Fruit fly (Drosophila melanogaster) whole organism, pupa: Measurements from ENCODE around the gene Hira.

ENCODE experiments used
- CG10348 ChIP-seq: fragments of 200-800 bp; sonication (Bioruptor generic); IDR thresholded peaks from 2 replicates; pipeline ENCODE4 v1.3.6; 2022; ENCODE audit warnings: missing biosample characterization, missing genetic modification characterization
- CG12605 ChIP-seq: fragments of 200-800 bp; sonication (Bioruptor generic); IDR thresholded peaks from 2 replicates; pipeline ENCODE4 v1.3.6; 2022; ENCODE audit warnings: missing biosample characterization, missing genetic modification characterization
- CG13204 ChIP-seq: fragments of 200-800 bp; sonication (Bioruptor generic); optimal IDR thresholded peaks from 2 replicates; lab custom pipeline; 2018; ENCODE audit warnings: missing biosample characterization, mild to moderate bottlenecking, missing genetic modification characterization, moderate library complexity
- CG14655 ChIP-seq: fragments of 200-800 bp; sonication (Bioruptor generic); optimal IDR thresholded peaks from 3 replicates; lab custom pipeline; 2017; ENCODE audit warnings: mild to moderate bottlenecking, missing biosample characterization, missing genetic modification reagents, missing genetic modification characterization
- CG15710 ChIP-seq: fragments of 200-800 bp; sonication (Bioruptor generic); optimal IDR thresholded peaks from 2 replicates; lab custom pipeline; 2018; ENCODE audit warnings: missing biosample characterization, mild to moderate bottlenecking, missing genetic modification characterization, moderate library complexity
- CG17806 ChIP-seq: fragments of 200-800 bp; sonication (Bioruptor generic); optimal IDR thresholded peaks from 2 replicates; lab custom pipeline; 2018; ENCODE audit warnings: missing biosample characterization, mild to moderate bottlenecking, missing genetic modification characterization, moderate library complexity
- CG32121 ChIP-seq: fragments of 200-800 bp; sonication (Bioruptor generic); IDR thresholded peaks from 2 replicates; pipeline ENCODE4 v1.3.6; 2022; ENCODE audit warnings: missing biosample characterization, missing genetic modification characterization
- CG34367 ChIP-seq: fragments of 200-800 bp; sonication (Bioruptor generic); optimal IDR thresholded peaks from 2 replicates; lab custom pipeline; 2018; ENCODE audit warnings: missing biosample characterization, mild to moderate bottlenecking, missing genetic modification characterization
- CG4496 ChIP-seq: fragments of 200-800 bp; sonication (Bioruptor generic); IDR thresholded peaks from 3 replicates; pipeline ENCODE4 v1.3.6; 2022; ENCODE audit warnings: missing biosample characterization, missing genetic modification characterization
- CG8159 ChIP-seq: fragments of 200-800 bp; sonication (Bioruptor generic); optimal IDR thresholded peaks from 3 replicates; lab custom pipeline; 2018; ENCODE audit warnings: missing biosample characterization, mild to moderate bottlenecking, missing genetic modification characterization, moderate library complexity
- CG8301 ChIP-seq: fragments of 200-800 bp; sonication (Bioruptor generic); optimal IDR thresholded peaks from 2 replicates; lab custom pipeline; 2018; ENCODE audit warnings: missing biosample characterization, mild to moderate bottlenecking, missing genetic modification characterization
- CG9948 ChIP-seq: fragments of 200-800 bp; sonication (Bioruptor generic); optimal IDR thresholded peaks from 2 replicates; lab custom pipeline; 2018; ENCODE audit warnings: missing biosample characterization, mild to moderate bottlenecking, missing genetic modification characterization, moderate library complexity
- D1 ChIP-seq: fragments of 200-800 bp; sonication (Bioruptor generic); optimal IDR thresholded peaks from 2 replicates; lab custom pipeline; 2018; ENCODE audit warnings: missing biosample characterization, mild to moderate bottlenecking, missing genetic modification characterization, moderate library complexity
- EcR ChIP-seq: fragments of 200-800 bp; sonication (Bioruptor generic); optimal IDR thresholded peaks from 3 replicates; lab custom pipeline; 2019; ENCODE audit warnings: missing biosample characterization, missing genetic modification characterization, mild to moderate bottlenecking, moderate library complexity, missing genetic modification reagents
- Ets98B ChIP-seq: fragments of 200-800 bp; sonication (Bioruptor generic); IDR thresholded peaks from 2 replicates; pipeline ENCODE4 v1.3.6; 2022; ENCODE audit warnings: missing biosample characterization, missing genetic modification characterization
- Pif1A ChIP-seq: fragments of 200-800 bp; sonication (Bioruptor generic); optimal IDR thresholded peaks from 3 replicates; lab custom pipeline; 2016; ENCODE audit warnings: missing biosample characterization, missing genetic modification characterization
- Pif1B ChIP-seq: fragments of 200-800 bp; sonication (Bioruptor generic); optimal IDR thresholded peaks from 3 replicates; lab custom pipeline; 2016; ENCODE audit warnings: missing biosample characterization, missing genetic modification characterization
- Snoo ChIP-seq: fragments of 200-800 bp; sonication (Bioruptor generic); optimal IDR thresholded peaks from 3 replicates; lab custom pipeline; 2017; ENCODE audit warnings: missing biosample characterization, mild to moderate bottlenecking, missing genetic modification characterization, inconsistent platforms
- fd96Ca ChIP-seq: fragments of 200-800 bp; sonication (Bioruptor generic); IDR thresholded peaks from 3 replicates; pipeline ENCODE4 v1.3.6; 2022; ENCODE audit warnings: missing biosample characterization, missing genetic modification characterization
- gl ChIP-seq: fragments of 200-800 bp; sonication (Bioruptor generic); optimal IDR thresholded peaks from 2 replicates; lab custom pipeline; 2018; ENCODE audit warnings: missing biosample characterization, mild to moderate bottlenecking, missing genetic modification characterization
- rn ChIP-seq: fragments of 200-800 bp; sonication (Bioruptor generic); IDR thresholded peaks from 2 replicates; pipeline ENCODE4 v1.3.6; 2022; ENCODE audit warnings: missing biosample characterization, missing genetic modification characterization

Gene Hira

dm6 chrX:7734131-7734930, 12.4 kb downstream of the Hira start, which contains the start of the genes Pdp and Rab39:
Pdp (minus strand) TSS chrX:7734651.
Rab39 (plus strand) TSS chrX:7734923.
- no peak for TF ChIP-seq gl (tag; lab: Kevin White, UChicago)
- TF ChIP-seq fd96Ca (GFP tag; lab: Robert Waterston, UW), result peak; percentile 81
- peak; percentile 45 for TF ChIP-seq CG8301
- TF ChIP-seq CG34367 (tag; lab: Kevin White, UChicago), result peak; percentile 56
- peak; percentile 69; the same call in 1 of the 2 replicates for TF ChIP-seq CG32121 (GFP tag; lab: Robert Waterston, UW)
- peak; percentile 70 for TF ChIP-seq Snoo (tag; lab: Kevin White, UChicago)
- no peak for TF ChIP-seq CG14655
- peak; percentile 43 for TF ChIP-seq Pif1B (GFP tag; lab: Kevin White, UChicago)
- TF ChIP-seq rn (GFP tag; lab: Robert Waterston, UW), result peak; percentile 25; the same call in 1 of the 2 replicates
- peak; percentile 76 for TF ChIP-seq CG15710
- peak; percentile 68 for TF ChIP-seq Ets98B (GFP tag; lab: Robert Waterston, UW)
- peak; percentile 67; the same call in 1 of the 3 replicates for TF ChIP-seq CG4496 (GFP tag; lab: Robert Waterston, UW)
- peak; percentile 70 for TF ChIP-seq Pif1A (GFP tag; lab: Kevin White, UChicago)
- TF ChIP-seq CG8159 (tag; lab: Kevin White, UChicago), result peak; percentile 67
- no peak for TF ChIP-seq D1 (tag; lab: Kevin White, UChicago)
- no peak for TF ChIP-seq CG12605 (GFP tag; lab: Robert Waterston, UW)
- no peak for TF ChIP-seq EcR (GFP tag; lab: Kevin White, UChicago)
- TF ChIP-seq CG13204 (GFP tag; lab: Kevin White, UChicago), result no peak
- TF ChIP-seq CG17806 (tag; lab: Kevin White, UChicago), result peak; percentile 33
- TF ChIP-seq CG9948 (tag; lab: Kevin White, UChicago), result peak; percentile 57
- peak; percentile 60; the same call in 1 of the 2 replicates for TF ChIP-seq CG10348 (GFP tag; lab: Robert Waterston, UW)

dm6 chrX:7735262-7735661, 13.3 kb downstream of the Hira start:
- TF ChIP-seq gl (tag; lab: Kevin White, UChicago) (peak; percentile 58), CG34367 (tag; lab: Kevin White, UChicago) (peak; percentile 33), CG12605 (GFP tag; lab: Robert Waterston, UW) (peak; percentile 9; the same call in 1 of the 2 replicates), EcR (GFP tag; lab: Kevin White, UChicago) (peak; percentile 4), CG4496 (GFP tag; lab: Robert Waterston, UW) (0 out of 3 replicates have a peak, but pooled peaks have one; percentile 19), CG14655 (no peak), CG13204 (GFP tag; lab: Kevin White, UChicago) (no peak)

DNA sequence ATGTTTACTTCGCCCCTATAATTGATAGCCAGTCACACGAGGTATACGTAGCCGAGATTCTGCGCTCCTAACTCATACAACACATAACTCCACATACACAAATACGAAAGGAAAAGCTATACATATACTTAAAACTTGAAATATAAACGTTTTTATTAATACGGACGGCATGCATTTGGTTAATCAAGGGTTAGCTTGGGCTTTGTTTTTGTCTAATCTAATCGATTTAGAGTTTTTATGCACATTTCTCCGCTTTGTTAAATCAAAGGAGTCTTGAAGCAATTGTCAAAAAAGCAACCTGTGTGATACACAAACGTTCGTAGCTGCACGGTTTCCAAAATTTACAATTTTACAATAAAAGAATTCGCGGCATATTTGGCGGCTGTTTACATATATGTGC, 14.7 kb downstream of the Hira start, which contains the start of gene Tom40:
Gene Tom40, plus strand, starts transcription at position 301 of the 400 bp plus-strand sequence.
- TF ChIP-seq CG10348 (GFP tag; lab: Robert Waterston, UW) (no peak), rn (GFP tag; lab: Robert Waterston, UW) (no peak), D1 (tag; lab: Kevin White, UChicago) (no peak), CG32121 (GFP tag; lab: Robert Waterston, UW) (no peak), Pif1A (GFP tag; lab: Kevin White, UChicago) (no peak), CG4496 (GFP tag; lab: Robert Waterston, UW) (no peak), CG34367 (tag; lab: Kevin White, UChicago) (no peak), CG12605 (GFP tag; lab: Robert Waterston, UW) (no peak), Ets98B (GFP tag; lab: Robert Waterston, UW) (no peak), fd96Ca (GFP tag; lab: Robert Waterston, UW) (no peak), Pif1B (GFP tag; lab: Kevin White, UChicago) (no peak), CG8301 (no peak), Snoo (tag; lab: Kevin White, UChicago) (no peak), gl (tag; lab: Kevin White, UChicago) (no peak), CG13204 (GFP tag; lab: Kevin White, UChicago) (no peak), CG14655 (no peak)

- TF ChIP-seq Pif1A (GFP tag; lab: Kevin White, UChicago) (no peak), CG9948 (tag; lab: Kevin White, UChicago) (no peak), Snoo (tag; lab: Kevin White, UChicago) (no peak), CG12605 (GFP tag; lab: Robert Waterston, UW) (no peak), CG8159 (tag; lab: Kevin White, UChicago) (no peak), CG13204 (GFP tag; lab: Kevin White, UChicago) (no peak)
- TF ChIP-seq, all 21 proteins: peak for 0
These were observed 15.3 kb downstream of the Hira start for dm6 chrX:7737156-7737771.

DNA sequence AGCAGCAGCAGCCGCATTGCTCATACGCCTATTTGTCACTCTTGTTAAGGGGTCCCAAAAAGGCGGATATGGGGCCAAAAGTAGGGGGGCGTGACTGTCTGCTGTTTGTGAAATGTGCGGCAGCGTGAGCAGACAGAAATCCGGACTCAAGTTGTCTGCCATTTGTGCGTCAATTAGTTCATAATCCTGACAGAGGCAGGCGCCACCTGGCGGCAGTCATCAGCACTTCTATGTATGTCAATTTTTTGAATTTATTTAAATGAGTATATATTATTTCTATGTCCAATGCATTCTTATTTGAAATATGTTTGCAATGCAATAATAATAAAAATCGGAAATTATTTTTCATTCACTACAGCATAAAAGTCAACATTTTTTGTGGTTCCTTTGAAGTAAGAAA, 22.1 kb downstream of the Hira start:
- TF ChIP-seq Pif1A (GFP tag; lab: Kevin White, UChicago) (no peak), CG34367 (tag; lab: Kevin White, UChicago) (no peak), EcR (GFP tag; lab: Kevin White, UChicago) (no peak), CG9948 (tag; lab: Kevin White, UChicago) (no peak), CG13204 (GFP tag; lab: Kevin White, UChicago) (no peak), CG17806 (tag; lab: Kevin White, UChicago) (no peak), fd96Ca (GFP tag; lab: Robert Waterston, UW) (no peak), CG8301 (no peak), CG15710 (no peak), gl (tag; lab: Kevin White, UChicago) (no peak), Snoo (tag; lab: Kevin White, UChicago) (no peak), CG8159 (tag; lab: Kevin White, UChicago) (no peak), Ets98B (GFP tag; lab: Robert Waterston, UW) (no peak), CG10348 (GFP tag; lab: Robert Waterston, UW) (no peak), rn (GFP tag; lab: Robert Waterston, UW) (no peak)
